Worm (Caenorhabditis elegans) whole organism, L4 larva: Measurements from ENCODE around the gene F17C8.9.

Source experiments
- F10B5.3 ChIP-seq: sonication (generic microtip); optimal IDR thresholded peaks from 2 replicates; lab custom pipeline; 2016; ENCODE audit warnings: mild to moderate bottlenecking, missing genetic modification characterization, missing compliant biosample characterization
- ZK546.5 ChIP-seq, 2 experiments: sonication (generic microtip); optimal IDR thresholded peaks; 2 replicates each; lab custom pipeline; 2017; ENCODE audit warnings: missing biosample characterization in 2 of 2, missing genetic modification characterization in 2 of 2
- egl-43 ChIP-seq: fragments of 200-800 bp; sonication (Bioruptor generic); IDR thresholded peaks from 2 replicates; pipeline ENCODE4 v1.3.6; 2022; ENCODE audit warnings: missing genetic modification reagents, missing genetic modification characterization, missing compliant biosample characterization
- gei-8 ChIP-seq: fragments of 200-800 bp; sonication (Bioruptor generic); optimal IDR thresholded peaks from 2 replicates; lab custom pipeline; 2018; ENCODE audit warnings: mild to moderate bottlenecking, missing genetic modification characterization, missing compliant biosample characterization
- lin-13 ChIP-seq: fragments of 150-350 bp; optimal IDR thresholded peaks from 2 replicates; lab custom pipeline; 2014; ENCODE audit warnings: missing biosample characterization, missing genetic modification reagents, missing genetic modification characterization
- lir-3 ChIP-seq: sonication (generic microtip); optimal IDR thresholded peaks from 2 replicates; lab custom pipeline; 2016; ENCODE audit warnings: mild to moderate bottlenecking, missing genetic modification characterization, missing compliant biosample characterization
- nhr-77 ChIP-seq: fragments of 150-350 bp; optimal IDR thresholded peaks from 2 replicates; lab custom pipeline; 2014; ENCODE audit warnings: missing biosample characterization, missing genetic modification characterization
- ztf-11 ChIP-seq: fragments of 150-350 bp; optimal IDR thresholded peaks from 2 replicates; lab custom pipeline; 2014; ENCODE audit warnings: missing biosample characterization, missing genetic modification characterization

- TF ChIP-seq ztf-11 (tag; lab: Kevin White, UChicago) = no peak
- no peak for TF ChIP-seq lir-3 (tag; lab: Kevin White, UChicago)
- no peak for TF ChIP-seq nhr-77 (tag; lab: Kevin White, UChicago)
- TF ChIP-seq ZK546.5 (tag; optimal IDR thresholded peaks at IDR 0.05; lab: Kevin White, UChicago) = no peak
- no peak for TF ChIP-seq lin-13 (GFP tag; lab: Kevin White, UChicago)
- no peak for TF ChIP-seq F10B5.3 (tag; lab: Kevin White, UChicago)
- no peak for TF ChIP-seq egl-43 (GFP tag; lab: Robert Waterston, UW)
- TF ChIP-seq gei-8 = no peak
Observed at ce11 chrIII:4708909-4709308, 25.2 kb upstream of the F17C8.9 start, which contains the start of gene T04A8.18.
